Worm (Caenorhabditis elegans) whole organism, young adult: Measurements from ENCODE around the gene Y49G5A.1.
A peak's percentile ranks its signal among the peaks of the same experiment; 100 is the strongest.

Experiments
- B0035.1 ChIP-seq: sonication (generic microtip); optimal IDR thresholded peaks from 2 replicates; lab custom pipeline; 2016; ENCODE audit warnings: missing genetic modification characterization, mild to moderate bottlenecking, missing compliant biosample characterization, missing genotype, missing genetic modification reagents
- B0336.3 ChIP-seq: fragments of 200-800 bp; sonication (Bioruptor generic); IDR thresholded peaks from 2 replicates; pipeline ENCODE4 v1.3.6; 2022; ENCODE audit warnings: missing genetic modification characterization, missing compliant biosample characterization
- C06A6.2 ChIP-seq: fragments of 200-800 bp; sonication (Bioruptor generic); conservative IDR thresholded peaks from 2 replicates; pipeline ENCODE4 v1.3.6; 2022; ENCODE audit warnings: missing genetic modification characterization, missing compliant biosample characterization
- C17E4.6 ChIP-seq: fragments of 200-800 bp; sonication (Bioruptor generic); IDR thresholded peaks from 2 replicates; pipeline ENCODE4 v1.3.6; 2022; ENCODE audit warnings: missing genetic modification reagents, missing genetic modification characterization, missing compliant biosample characterization
- F33H1.4 ChIP-seq: fragments of 200-800 bp; sonication (Bioruptor generic); IDR thresholded peaks from 2 replicates; pipeline ENCODE4 v1.3.6; 2022; ENCODE audit warnings: missing genetic modification reagents, missing genetic modification characterization, missing compliant biosample characterization
- F37B4.10 ChIP-seq: fragments of 200-800 bp; sonication (Bioruptor generic); IDR thresholded peaks from 2 replicates; pipeline ENCODE4 v1.3.6; 2022; ENCODE audit warnings: missing genetic modification characterization, missing compliant biosample characterization
- F39B2.1 ChIP-seq: fragments of 200-800 bp; sonication (Bioruptor generic); IDR thresholded peaks from 2 replicates; pipeline ENCODE4 v1.3.6; 2022; ENCODE audit warnings: missing genetic modification reagents, missing genetic modification characterization, missing compliant biosample characterization
- F52B5.7 ChIP-seq: sonication (generic microtip); optimal IDR thresholded peaks from 2 replicates; lab custom pipeline; 2016; ENCODE audit warnings: mild to moderate bottlenecking, missing genetic modification characterization, missing compliant biosample characterization
- F57C9.4 ChIP-seq: sonication (generic microtip); optimal IDR thresholded peaks from 2 replicates; lab custom pipeline; 2017; ENCODE audit warnings: mild to moderate bottlenecking, missing genetic modification characterization, missing compliant biosample characterization
- K12H6.12 ChIP-seq: fragments of 200-800 bp; sonication (Bioruptor generic); optimal IDR thresholded peaks from 2 replicates; lab custom pipeline; 2018; ENCODE audit warnings: mild to moderate bottlenecking, missing genetic modification characterization, missing compliant biosample characterization
- Y53F4B.3 ChIP-seq: fragments of 200-800 bp; sonication (Bioruptor generic); IDR thresholded peaks from 2 replicates; pipeline ENCODE4 v1.3.6; 2022; ENCODE audit warnings: missing genetic modification reagents, missing genetic modification characterization, missing compliant biosample characterization
- Y53G8AR.9 ChIP-seq: fragments of 200-800 bp; sonication (Bioruptor generic); conservative IDR thresholded peaks from 2 replicates; pipeline ENCODE4 v1.3.6; 2022; ENCODE audit warnings: missing genetic modification reagents, missing genetic modification characterization, missing compliant biosample characterization
- Y67H2A.10 ChIP-seq: fragments of 200-800 bp; sonication (Bioruptor generic); conservative IDR thresholded peaks from 2 replicates; pipeline ENCODE4 v1.3.6; 2022; ENCODE audit warnings: missing genetic modification reagents, missing genetic modification characterization, missing compliant biosample characterization
- ZK185.1 ChIP-seq: sonication (generic microtip); optimal IDR thresholded peaks from 2 replicates; lab custom pipeline; 2016; ENCODE audit warnings: mild to moderate bottlenecking, missing genetic modification characterization, missing compliant biosample characterization; ENCODE audit not compliant: poor library complexity, severe bottlenecking
- atf-7 ChIP-seq: sonication (generic microtip); optimal IDR thresholded peaks from 2 replicates; lab custom pipeline; 2017; ENCODE audit warnings: mild to moderate bottlenecking, missing genetic modification characterization, missing compliant biosample characterization
- athp-1 ChIP-seq: sonication (generic microtip); optimal IDR thresholded peaks from 2 replicates; lab custom pipeline; 2017; ENCODE audit warnings: mild to moderate bottlenecking, missing genetic modification characterization, missing compliant biosample characterization
- attf-3 ChIP-seq: fragments of 200-800 bp; sonication (Bioruptor generic); conservative IDR thresholded peaks from 2 replicates; pipeline ENCODE4 v1.3.6; 2022; ENCODE audit warnings: missing genetic modification reagents, missing genetic modification characterization, missing compliant biosample characterization
- cebp-1 ChIP-seq, 2 experiments: fragments of 200-800 bp in 1 of 2; sonication (Bioruptor generic) in 1 of 2; sonication (generic microtip) in 1 of 2; IDR thresholded peaks in 1 of 2; optimal IDR thresholded peaks in 1 of 2; 2 replicates each; pipeline versions ENCODE4 v1.3.6 to Lab custom; 2017 to 2022; ENCODE audit warnings: missing compliant biosample characterization in 2 of 2, missing genetic modification characterization in 2 of 2, mild to moderate bottlenecking in 1 of 2, missing genetic modification reagents in 1 of 2, moderate library complexity in 1 of 2
- ceh-91 ChIP-seq: fragments of 200-800 bp; sonication (Bioruptor generic); IDR thresholded peaks from 2 replicates; pipeline ENCODE4 v1.3.6; 2022; ENCODE audit warnings: missing genetic modification reagents, missing genetic modification characterization, missing compliant biosample characterization
- chd-7 ChIP-seq: sonication (generic microtip); optimal IDR thresholded peaks from 2 replicates; lab custom pipeline; 2016; ENCODE audit warnings: mild to moderate bottlenecking, missing genetic modification characterization, moderate library complexity, missing compliant biosample characterization
- dpff-1 ChIP-seq: sonication (generic microtip); optimal IDR thresholded peaks from 2 replicates; lab custom pipeline; 2017; ENCODE audit warnings: mild to moderate bottlenecking, missing genetic modification characterization, missing compliant biosample characterization
- dpl-1 ChIP-seq: fragments of 150-350 bp; optimal IDR thresholded peaks from 2 replicates; lab custom pipeline; 2014; ENCODE audit warnings: missing biosample characterization, missing genetic modification reagents, missing genetic modification characterization
- efl-1 ChIP-seq: fragments of 150-350 bp; optimal IDR thresholded peaks from 2 replicates; lab custom pipeline; 2014; ENCODE audit warnings: missing biosample characterization, missing genetic modification reagents, missing genetic modification characterization
- ets-4 ChIP-seq: fragments of 200-800 bp; sonication (Bioruptor generic); optimal IDR thresholded peaks from 2 replicates; lab custom pipeline; 2018; ENCODE audit warnings: mild to moderate bottlenecking, missing genetic modification characterization, missing compliant biosample characterization
- gei-17 ChIP-seq: fragments of 200-800 bp; sonication (Bioruptor generic); optimal IDR thresholded peaks from 2 replicates; lab custom pipeline; 2018; ENCODE audit warnings: mild to moderate bottlenecking, missing genetic modification characterization, missing compliant biosample characterization
- hsf-1 ChIP-seq: fragments of 200-800 bp; sonication (Bioruptor generic); IDR thresholded peaks from 2 replicates; pipeline ENCODE4 v1.3.6; 2022; ENCODE audit warnings: missing genetic modification reagents, missing genetic modification characterization, missing compliant biosample characterization
- let-607 ChIP-seq, 2 experiments: fragments of 200-800 bp in 1 of 2; sonication (Bioruptor generic) in 1 of 2; sonication (generic microtip) in 1 of 2; optimal IDR thresholded peaks; 2 replicates each; lab custom pipeline; 2016 to 2018; ENCODE audit warnings: mild to moderate bottlenecking in 2 of 2, missing compliant biosample characterization in 2 of 2, missing genetic modification characterization in 2 of 2, moderate library complexity in 2 of 2, missing genotype in 1 of 2
- lin-35 ChIP-seq, 3 experiments: fragments of 150-350 bp in 2 of 3; sonication (generic microtip) in 1 of 3; optimal IDR thresholded peaks; 2 replicates each; lab custom pipeline; 2014 to 2018; ENCODE audit warnings: missing biosample characterization in 3 of 3, missing genetic modification characterization in 3 of 3, missing genetic modification reagents in 3 of 3
- lin-40 ChIP-seq: sonication (generic microtip); optimal IDR thresholded peaks from 2 replicates; lab custom pipeline; 2016; ENCODE audit warnings: missing genetic modification characterization, mild to moderate bottlenecking, missing compliant biosample characterization, missing genotype, missing genetic modification reagents
- lin-54 ChIP-seq: fragments of 200-800 bp; sonication (Bioruptor generic); optimal IDR thresholded peaks from 2 replicates; lab custom pipeline; 2018; ENCODE audit warnings: mild to moderate bottlenecking, missing genetic modification characterization, missing compliant biosample characterization
- lir-1 ChIP-seq: fragments of 200-800 bp; sonication (Bioruptor generic); conservative IDR thresholded peaks from 2 replicates; pipeline ENCODE4 v1.3.6; 2022; ENCODE audit warnings: missing genetic modification reagents, missing genetic modification characterization, missing compliant biosample characterization
- lsy-27 ChIP-seq: sonication (generic microtip); optimal IDR thresholded peaks from 2 replicates; lab custom pipeline; 2017; ENCODE audit warnings: missing genetic modification characterization, mild to moderate bottlenecking, missing compliant biosample characterization, antibody characterized with exemption, missing genotype, borderline replicate concordance; ENCODE audit not compliant: insufficient read depth
- madf-3 ChIP-seq: fragments of 200-800 bp; sonication (Bioruptor generic); IDR thresholded peaks from 2 replicates; pipeline ENCODE4 v1.3.6; 2022; ENCODE audit warnings: missing genetic modification reagents, missing genetic modification characterization, missing compliant biosample characterization
- mcd-1 ChIP-seq: fragments of 200-800 bp; sonication (Bioruptor generic); IDR thresholded peaks from 2 replicates; pipeline ENCODE4 v1.3.6; 2022; ENCODE audit warnings: missing genetic modification reagents, missing genetic modification characterization, missing compliant biosample characterization
- nhr-80 ChIP-seq: sonication (generic microtip); optimal IDR thresholded peaks from 2 replicates; lab custom pipeline; 2016; ENCODE audit warnings: missing genetic modification characterization, missing compliant biosample characterization
- pbrm-1 ChIP-seq: fragments of 200-800 bp; sonication (Bioruptor generic); IDR thresholded peaks from 2 replicates; pipeline ENCODE4 v1.3.6; 2022; ENCODE audit warnings: missing genetic modification reagents, missing genetic modification characterization, missing compliant biosample characterization
- pha-4 ChIP-seq: fragments of 150-350 bp; sonication (generic microtip); optimal IDR thresholded peaks from 2 replicates; lab custom pipeline; 2014; ENCODE audit warnings: missing biosample characterization, missing genetic modification reagents, missing genetic modification characterization
- snpc-1.1 ChIP-seq: sonication (generic microtip); optimal IDR thresholded peaks from 2 replicates; lab custom pipeline; 2017; ENCODE audit warnings: missing genetic modification characterization, mild to moderate bottlenecking, missing compliant biosample characterization, antibody characterized with exemption, moderate library complexity, missing genotype, missing genetic modification reagents; ENCODE audit not compliant: insufficient read depth
- snpc-1.3 ChIP-seq: sonication (generic microtip); optimal IDR thresholded peaks from 2 replicates; lab custom pipeline; 2017; ENCODE audit warnings: missing genetic modification characterization, mild to moderate bottlenecking, missing compliant biosample characterization, antibody characterized with exemption, moderate library complexity, missing genotype, missing genetic modification reagents; ENCODE audit not compliant: insufficient read depth
- tbx-9 ChIP-seq: sonication (generic microtip); optimal IDR thresholded peaks from 2 replicates; lab custom pipeline; 2016; ENCODE audit warnings: borderline replicate concordance, missing genetic modification characterization, inconsistent platforms, missing compliant biosample characterization
- zim-3 ChIP-seq: sonication (generic microtip); optimal IDR thresholded peaks from 2 replicates; lab custom pipeline; 2017; ENCODE audit warnings: mild to moderate bottlenecking, missing genetic modification characterization, moderate library complexity, missing compliant biosample characterization
- ztf-22 ChIP-seq: fragments of 200-800 bp; sonication (Bioruptor generic); optimal IDR thresholded peaks from 2 replicates; lab custom pipeline; 2018; ENCODE audit warnings: mild to moderate bottlenecking, missing genetic modification characterization, moderate library complexity, missing compliant biosample characterization
- ztf-28 ChIP-seq: fragments of 200-800 bp; sonication (Bioruptor generic); IDR thresholded peaks from 2 replicates; pipeline ENCODE4 v1.3.6; 2022; ENCODE audit warnings: missing genetic modification reagents, missing genetic modification characterization, missing compliant biosample characterization
- ztf-3 ChIP-seq: fragments of 200-800 bp; sonication (Bioruptor generic); optimal IDR thresholded peaks from 2 replicates; lab custom pipeline; 2018; ENCODE audit warnings: mild to moderate bottlenecking, missing genetic modification characterization, missing compliant biosample characterization

The Y49G5A.1 gene

DNA sequence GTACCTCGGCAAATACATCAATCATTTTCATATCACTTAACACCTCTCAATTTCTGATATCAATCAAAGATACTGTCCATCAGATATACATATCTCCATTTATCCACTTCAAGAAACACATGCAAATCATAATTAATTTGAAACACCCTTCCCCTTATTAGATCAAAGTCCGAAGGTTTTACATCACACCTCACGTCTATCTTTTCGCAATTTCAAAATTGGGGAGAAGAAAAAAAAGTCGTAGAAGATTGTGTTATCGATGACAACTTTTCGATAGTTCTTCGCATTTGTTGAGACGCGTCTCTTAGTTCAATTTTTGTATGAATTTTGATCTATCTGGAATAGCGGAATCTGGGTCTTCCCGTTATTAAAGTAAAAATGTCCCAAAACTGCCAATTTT lies 13.9 kb downstream of the Y49G5A.1 start (continued):
- TF ChIP-seq F39B2.1 = no peak
- TF ChIP-seq ZK185.1 (tag; lab: Kevin White, UChicago) = peak; percentile 32
- TF ChIP-seq cebp-1 (GFP tag; IDR thresholded peaks at IDR 0.05; lab: Robert Waterston, UW) = no peak
- TF ChIP-seq cebp-1 (tag; optimal IDR thresholded peaks at IDR 0.05; lab: Kevin White, UChicago) = peak; percentile 2
- TF ChIP-seq tbx-9 = no peak
- no peak for TF ChIP-seq ztf-28 (GFP tag; lab: Robert Waterston, UW)
- TF ChIP-seq snpc-1.1 (tag; lab: Kevin White, UChicago) = no peak
- no peak for TF ChIP-seq mcd-1 (GFP tag; lab: Robert Waterston, UW)
- TF ChIP-seq, all 124 proteins: peak for 4

DNA sequence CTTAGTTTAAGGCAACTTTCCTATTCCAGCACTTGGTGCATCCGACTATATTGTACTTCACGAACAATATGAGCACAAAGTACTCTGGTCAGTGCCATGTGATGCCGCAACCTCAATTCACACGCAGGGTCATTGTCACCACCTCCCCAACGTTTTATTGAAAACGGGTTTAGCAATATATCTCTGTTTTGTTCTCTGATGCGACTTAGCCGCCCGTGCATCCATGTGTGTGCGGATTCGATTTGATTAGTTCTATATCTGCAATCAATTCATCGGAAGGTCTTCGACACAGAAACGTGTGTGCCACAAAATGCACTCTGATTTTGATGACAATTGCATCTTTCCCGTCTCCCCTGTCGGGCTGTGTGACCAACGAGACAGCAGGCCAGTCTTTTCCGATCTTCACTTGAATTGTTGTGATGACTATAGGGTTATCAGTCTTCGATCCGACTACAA lies 14.5 kb downstream of the Y49G5A.1 start:
- peak; percentile 1 for TF ChIP-seq ztf-22 (GFP tag; lab: Kevin White, UChicago)
- no peak for TF ChIP-seq dpff-1
- no peak for TF ChIP-seq B0336.3
- TF ChIP-seq pbrm-1 = peak; percentile 34; the same call in 1 of the 2 replicates
- peak; percentile 34 for TF ChIP-seq ztf-3
- TF ChIP-seq F37B4.10 (GFP tag; lab: Robert Waterston, UW) = no peak
- TF ChIP-seq, all 124 proteins: peak for 3

DNA sequence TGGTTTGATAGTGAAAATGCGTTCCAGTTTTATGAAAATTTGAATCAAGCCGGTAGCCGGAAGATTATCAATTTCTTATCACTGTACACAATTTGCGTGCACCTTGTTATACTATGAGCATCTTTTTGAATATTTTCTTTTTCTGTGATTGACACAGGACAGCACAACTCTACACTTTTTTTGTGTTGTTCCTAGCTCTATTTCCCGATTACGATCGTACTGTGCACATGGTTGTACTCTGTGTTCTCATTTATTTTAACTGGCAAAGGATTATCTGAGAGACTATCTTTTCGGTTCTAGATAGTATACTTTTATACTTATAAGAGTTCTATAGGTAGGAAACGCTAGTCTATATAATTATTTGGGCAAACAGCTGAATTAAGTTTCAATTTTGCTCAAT lies 15.1 kb downstream of the Y49G5A.1 start:
- no peak for TF ChIP-seq ceh-91
- no peak for TF ChIP-seq lsy-27 (tag; lab: Kevin White, UChicago)
- TF ChIP-seq snpc-1.3 (tag; lab: Kevin White, UChicago) = no peak
- no peak for TF ChIP-seq C17E4.6 (GFP tag; lab: Robert Waterston, UW)
- no peak for TF ChIP-seq athp-1 (tag; lab: Kevin White, UChicago)
- TF ChIP-seq Y53F4B.3 = no peak
- no peak for TF ChIP-seq lin-35 (GFP tag; optimal IDR thresholded peaks at IDR 0.05; lab: Kevin White, UChicago)
- TF ChIP-seq madf-3 = no peak
- TF ChIP-seq attf-3 (GFP tag; lab: Robert Waterston, UW) = no peak
- no peak for TF ChIP-seq F33H1.4 (GFP tag; lab: Robert Waterston, UW)
- TF ChIP-seq hsf-1 (GFP tag; lab: Robert Waterston, UW) = no peak
- no peak for TF ChIP-seq dpff-1
- TF ChIP-seq efl-1 = no peak
- TF ChIP-seq K12H6.12 (tag; lab: Kevin White, UChicago) = no peak
- TF ChIP-seq pha-4 = no peak
- TF ChIP-seq B0035.1 = no peak
- TF ChIP-seq Y67H2A.10 = no peak
- no peak for TF ChIP-seq ztf-22 (GFP tag; lab: Kevin White, UChicago)
- TF ChIP-seq lin-40 (tag; lab: Kevin White, UChicago) = no peak
- TF ChIP-seq dpl-1 (GFP tag; lab: Kevin White, UChicago) = no peak
- TF ChIP-seq, all 124 proteins: peak for 0

DNA sequence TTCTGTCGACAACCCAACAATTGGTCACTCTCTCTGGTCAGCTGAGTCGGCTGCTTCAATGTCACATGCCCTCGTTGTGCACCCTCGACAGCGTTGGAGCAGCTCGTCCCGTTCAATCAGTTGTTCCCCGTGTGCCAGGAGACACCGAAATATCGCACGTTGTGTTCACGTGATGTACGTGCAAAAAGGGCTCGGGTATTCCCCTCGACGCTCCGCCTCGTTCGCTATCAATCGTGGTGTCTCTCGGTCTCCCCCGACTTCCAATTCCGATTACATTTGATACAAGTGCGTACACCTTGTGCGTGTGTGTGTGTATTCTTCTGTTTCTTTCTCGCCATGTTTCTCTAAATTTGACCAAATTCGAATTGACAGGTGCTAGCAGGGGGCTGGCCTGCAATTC lies 15.7 kb downstream of the Y49G5A.1 start:
- TF ChIP-seq tbx-9 (no peak), lir-1 (GFP tag; lab: Robert Waterston, UW) (peak; percentile 36; the same call in 1 of the 2 replicates), gei-17 (GFP tag; lab: Kevin White, UChicago) (peak; percentile 41), nhr-80 (peak; percentile 87), let-607 (tag; optimal IDR thresholded peaks at IDR 0.05; lab: Kevin White, UChicago) (peak in 1 of 2 experiments; percentile 18), zim-3 (tag; lab: Kevin White, UChicago) (no peak), K12H6.12 (tag; lab: Kevin White, UChicago) (no peak), chd-7 (tag; lab: Kevin White, UChicago) (peak; percentile 86), F52B5.7 (tag; lab: Kevin White, UChicago) (peak; percentile 11), F57C9.4 (tag; lab: Kevin White, UChicago) (no peak), atf-7 (tag; lab: Kevin White, UChicago) (peak; percentile 82), Y53G8AR.9 (GFP tag; lab: Robert Waterston, UW) (peak; percentile 50; the same call in 1 of the 2 replicates), ets-4 (GFP tag; lab: Kevin White, UChicago) (peak; percentile 62), C06A6.2 (GFP tag; lab: Robert Waterston, UW) (0 out of 2 replicates have a peak, but pooled peaks have one; percentile 14), lin-54 (GFP tag; lab: Kevin White, UChicago) (peak; percentile 41)
